Worm (Caenorhabditis elegans): ENCODE measurements around the gene Y39G8B.5.
A peak's percentile ranks its signal among the peaks of the same experiment; 100 is the strongest.

The Y39G8B.5 gene

ce11 chrII:14006210-14006609 lies 14.6 kb upstream of the Y39G8B.5 start, which contains the start of gene F01D5.6:
Gene F01D5.6, plus strand, starts transcription at chrII:14006510.
- TF ChIP-seq fos-1 (tag; optimal IDR thresholded peaks at IDR 0.05) (no peak), ceh-88 (GFP tag; IDR thresholded peaks at IDR 0.05) (no peak), pax-3 (tag; optimal IDR thresholded peaks at IDR 0.05) (no peak), skn-1 (tag; optimal IDR thresholded peaks at IDR 0.05) (no peak), ceh-8 (GFP tag; optimal IDR thresholded peaks at IDR 0.05) (no peak), ces-1 (GFP tag; optimal IDR thresholded peaks at IDR 0.05) (no peak), elt-2 (tag; optimal IDR thresholded peaks at IDR 0.05) (no peak), C34B4.2 (tag; optimal IDR thresholded peaks at IDR 0.05) (no peak), aha-1 (tag; optimal IDR thresholded peaks at IDR 0.05) (no peak), unc-98 (GFP tag; IDR thresholded peaks at IDR 0.05) (no peak), pqm-1 (tag; optimal IDR thresholded peaks at IDR 0.05) (no peak), snu-23 (GFP tag; optimal IDR thresholded peaks at IDR 0.05) (no peak), ceh-63 (GFP tag; optimal IDR thresholded peaks at IDR 0.05) (no peak), tbx-2 (tag; optimal IDR thresholded peaks at IDR 0.05) (no peak), lsy-2 (tag; optimal IDR thresholded peaks at IDR 0.05) (no peak)

- TF ChIP-seq ztf-11 (tag; optimal IDR thresholded peaks at IDR 0.05) (no peak), sup-37 (GFP tag; optimal IDR thresholded peaks at IDR 0.05) (no peak), ets-5 (GFP tag; IDR thresholded peaks at IDR 0.05) (no peak), nhr-11 (tag; optimal IDR thresholded peaks at IDR 0.05) (no peak), efl-1 (optimal IDR thresholded peaks at IDR 0.05) (no peak), efl-1 (GFP tag; optimal IDR thresholded peaks at IDR 0.05 in 1 of 2) (peak in 1 of 2 experiments; percentile 75), elt-2 (tag; optimal IDR thresholded peaks at IDR 0.05) (no peak)
These were observed 13.5 kb upstream of the Y39G8B.5 start for ce11 chrII:14005183-14005582.

ce11 chrII:14004770-14005169 lies 13.1 kb upstream of the Y39G8B.5 start:
- TF ChIP-seq blmp-1 (tag; optimal IDR thresholded peaks at IDR 0.05), result peak; percentile 44
- TF ChIP-seq nhr-237 (tag; optimal IDR thresholded peaks at IDR 0.05), result no peak

ce11 chrII:14003821-14004430 lies 12.3 kb upstream of the Y39G8B.5 start:
- no peak for TF ChIP-seq efl-1 (optimal IDR thresholded peaks at IDR 0.05)
- peak in 1 of 2 experiments; percentile 74 for TF ChIP-seq efl-1 (GFP tag; optimal IDR thresholded peaks at IDR 0.05 in 1 of 2)
- no peak for TF ChIP-seq tlp-1 (tag; optimal IDR thresholded peaks at IDR 0.05)
- peak; percentile 15 for TF ChIP-seq blmp-1 (tag; optimal IDR thresholded peaks at IDR 0.05)
- TF ChIP-seq unc-98 (GFP tag; IDR thresholded peaks at IDR 0.05), result no peak
- peak; percentile 76 for TF ChIP-seq snpc-4 (tag; optimal IDR thresholded peaks at IDR 0.05)
- TF ChIP-seq nhr-85 (tag), result no peak

- no peak for TF ChIP-seq nhr-85 (tag)
- peak; percentile 55 for TF ChIP-seq elt-2 (tag; optimal IDR thresholded peaks at IDR 0.05)
- no peak for TF ChIP-seq unc-30 (tag; optimal IDR thresholded peaks at IDR 0.05)
- TF ChIP-seq egl-27 (tag; optimal IDR thresholded peaks at IDR 0.05), result no peak
These were observed 10.6 kb upstream of the Y39G8B.5 start, which contains the start of gene F01D5.5 for ce11 chrII:14002200-14002599. Gene F01D5.5, minus strand, starts transcription at chrII:14002300.

- peak; percentile 21 for TF ChIP-seq elt-2 (tag; optimal IDR thresholded peaks at IDR 0.05)
These were observed 8.4 kb upstream of the Y39G8B.5 start, which contains the start of gene F01D5.3 for ce11 chrII:14000044-14000443. Gene F01D5.3, minus strand, starts transcription at chrII:14000144.

ce11 chrII:13998964-13999363 lies 7.3 kb upstream of the Y39G8B.5 start, which contains the start of gene F01D5.2:
Gene F01D5.2, minus strand, starts transcription at chrII:13999064.
- no peak for TF ChIP-seq lin-13 (GFP tag; optimal IDR thresholded peaks at IDR 0.05)
- TF ChIP-seq hlh-4 (tag; optimal IDR thresholded peaks at IDR 0.05), result no peak
- no peak for TF ChIP-seq ceh-88 (GFP tag; IDR thresholded peaks at IDR 0.05)
- no peak for TF ChIP-seq nhr-28 (tag; optimal IDR thresholded peaks at IDR 0.05)

Data from whole organism, L1 larva.